Worm (Caenorhabditis elegans): ENCODE data around the gene hpo-36.

hpo-36 gene

ce11 chrV:3698497-3698896 lies 40.7 kb downstream of the hpo-36 start:
- TF ChIP-seq unc-62 (GFP tag; optimal IDR thresholded peaks at IDR 0.05 in 1 of 2) (peak in 1 of 2 experiments; percentile 95), unc-62 (tag; optimal IDR thresholded peaks at IDR 0.05) (no peak), zip-11 (GFP tag; IDR thresholded peaks at IDR 0.05) (no peak), aha-1 (tag) (peak; percentile 39)

ce11 chrV:3697071-3697470 lies 42.1 kb downstream of the hpo-36 start:
- peak; percentile 86 for TF ChIP-seq lin-1 (GFP tag; IDR thresholded peaks at IDR 0.05)
- peak; percentile 52 for TF ChIP-seq hlh-30 (tag; optimal IDR thresholded peaks at IDR 0.05; ENCODE audit: insufficient read depth)
- peak; percentile 93 for TF ChIP-seq nhr-28 (tag; optimal IDR thresholded peaks at IDR 0.05)
- TF ChIP-seq daf-16 (GFP tag; optimal IDR thresholded peaks at IDR 0.05), result peak in 1 of 2 experiments; percentile 87
- TF ChIP-seq daf-16 (tag; optimal IDR thresholded peaks at IDR 0.05), result peak; percentile 95
- TF ChIP-seq Y5F2A.4 (GFP tag; optimal IDR thresholded peaks at IDR 0.05), result no peak
- TF ChIP-seq hlh-11 (tag; optimal IDR thresholded peaks at IDR 0.05), result peak; percentile 86
- peak in 1 of 2 experiments; percentile 36 for TF ChIP-seq hif-1 (tag; optimal IDR thresholded peaks at IDR 0.05)
- peak; percentile 73 for TF ChIP-seq nhr-77 (tag; optimal IDR thresholded peaks at IDR 0.05)
- peak; percentile 70; the same call in 1 of the 2 replicates for TF ChIP-seq tra-1 (GFP tag; IDR thresholded peaks at IDR 0.05)
- no peak for TF ChIP-seq lin-39 (tag; optimal IDR thresholded peaks at IDR 0.05)
- TF ChIP-seq daf-8 (GFP tag; IDR thresholded peaks at IDR 0.05), result no peak
- TF ChIP-seq aha-1 (tag), result peak; percentile 0
- TF ChIP-seq mdt-29 (GFP tag; IDR thresholded peaks at IDR 0.05), result no peak
- no peak for TF ChIP-seq egl-27 (tag; optimal IDR thresholded peaks at IDR 0.05)
- TF ChIP-seq nhr-48 (tag; optimal IDR thresholded peaks at IDR 0.05), result peak; percentile 69
- no peak for TF ChIP-seq lir-3 (tag; optimal IDR thresholded peaks at IDR 0.05)
- no peak for TF ChIP-seq unc-130 (GFP tag; optimal IDR thresholded peaks at IDR 0.05)
- peak; percentile 46 for TF ChIP-seq mxl-3 (GFP tag; optimal IDR thresholded peaks at IDR 0.05)
- peak; percentile 49 for TF ChIP-seq mep-1 (tag; optimal IDR thresholded peaks at IDR 0.05)
- TF ChIP-seq php-3 (GFP tag; IDR thresholded peaks at IDR 0.05), result peak; percentile 76
- TF ChIP-seq mdl-1 (tag; optimal IDR thresholded peaks at IDR 0.05), result peak in 1 of 2 experiments; percentile 61
- TF ChIP-seq nhr-102 (tag; optimal IDR thresholded peaks at IDR 0.05), result peak; percentile 69
- peak in 1 of 2 experiments; percentile 61 for TF ChIP-seq lsy-2 (tag; optimal IDR thresholded peaks at IDR 0.05)
- TF ChIP-seq dmd-6 (GFP tag; IDR thresholded peaks at IDR 0.05), result peak; percentile 85
- TF ChIP-seq dve-1 (tag; optimal IDR thresholded peaks at IDR 0.05; ENCODE audit: insufficient read depth), result peak; percentile 86
- TF ChIP-seq pqm-1 (tag; optimal IDR thresholded peaks at IDR 0.05), result peak; percentile 55
- no peak for TF ChIP-seq dmd-9 (GFP tag; IDR thresholded peaks at IDR 0.05)
- no peak for TF ChIP-seq mxl-2 (GFP tag; conservative IDR thresholded peaks at IDR 0.05)

ce11 chrV:3695254-3695653 lies 43.9 kb downstream of the hpo-36 start:
- no peak for TF ChIP-seq attf-4 (tag; optimal IDR thresholded peaks at IDR 0.05)
- no peak for TF ChIP-seq unc-130 (GFP tag; optimal IDR thresholded peaks at IDR 0.05)
- TF ChIP-seq F44E2.7 (GFP tag; IDR thresholded peaks at IDR 0.05), result no peak
- no peak for TF ChIP-seq snpc-4 (tag; optimal IDR thresholded peaks at IDR 0.05)
- no peak for TF ChIP-seq nhr-111 (GFP tag; optimal IDR thresholded peaks at IDR 0.05)
- peak; percentile 36 for TF ChIP-seq nhr-11 (tag; optimal IDR thresholded peaks at IDR 0.05)
- no peak for TF ChIP-seq daf-8 (GFP tag; IDR thresholded peaks at IDR 0.05)
- TF ChIP-seq skn-1 (tag; optimal IDR thresholded peaks at IDR 0.05), result no peak
- TF ChIP-seq ctbp-1 (GFP tag; IDR thresholded peaks at IDR 0.05), result no peak
- TF ChIP-seq zag-1 (tag; optimal IDR thresholded peaks at IDR 0.05), result no peak
- TF ChIP-seq mep-1 (tag; optimal IDR thresholded peaks at IDR 0.05), result no peak
- TF ChIP-seq daf-16 (GFP tag; optimal IDR thresholded peaks at IDR 0.05), result peak in 1 of 2 experiments; percentile 43
- no peak for TF ChIP-seq daf-16 (tag; optimal IDR thresholded peaks at IDR 0.05)
- TF ChIP-seq ceh-28 (tag; optimal IDR thresholded peaks at IDR 0.05), result no peak
- TF ChIP-seq lin-15B (tag; optimal IDR thresholded peaks at IDR 0.05), result no peak
- no peak for TF ChIP-seq lsy-2 (tag; optimal IDR thresholded peaks at IDR 0.05)
- no peak for TF ChIP-seq unc-39 (tag; optimal IDR thresholded peaks at IDR 0.05)
- no peak for TF ChIP-seq lin-29 (GFP tag; IDR thresholded peaks at IDR 0.05)
- TF ChIP-seq madf-5 (GFP tag; IDR thresholded peaks at IDR 0.05), result no peak
- no peak for TF ChIP-seq zip-11 (GFP tag; IDR thresholded peaks at IDR 0.05)
- peak; percentile 34 for TF ChIP-seq hlh-11 (tag; optimal IDR thresholded peaks at IDR 0.05)
- TF ChIP-seq nhr-237 (tag; optimal IDR thresholded peaks at IDR 0.05), result no peak
- TF ChIP-seq nhr-102 (tag; optimal IDR thresholded peaks at IDR 0.05), result no peak
- no peak for TF ChIP-seq arid-1 (GFP tag; conservative IDR thresholded peaks at IDR 0.05)
- no peak for TF ChIP-seq saeg-2 (GFP tag; IDR thresholded peaks at IDR 0.05)
- TF ChIP-seq mdl-1 (tag; optimal IDR thresholded peaks at IDR 0.05), result peak in 1 of 2 experiments; percentile 19
- TF ChIP-seq jun-1 (tag; optimal IDR thresholded peaks at IDR 0.05), result no peak
